Worm (Caenorhabditis elegans): ENCODE results near the gene vha-8.
"Not testable (repeated sequence)": the region's sequence is repeated elsewhere in the genome, so short reads cannot be mapped to it uniquely, and the experiment has no call there.

- not testable (repeated sequence) for TF ChIP-seq aly-2 (tag; optimal IDR thresholded peaks at IDR 0.05); sma-3 (GFP tag; optimal IDR thresholded peaks at IDR 0.05); elt-1 (tag; optimal IDR thresholded peaks at IDR 0.05); lin-39 (tag; optimal IDR thresholded peaks at IDR 0.05)
Observed at ce11 chrIV:6827477-6827876, 36.6 kb downstream of the vha-8 start, which contains the start of gene H20E11.2.

Data from whole organism, L2 larva.